Worm (Caenorhabditis elegans): ENCODE measurements around the gene F54C8.7.

- TF ChIP-seq ceh-8 (GFP tag; optimal IDR thresholded peaks at IDR 0.05) (no peak), nhr-11 (tag; optimal IDR thresholded peaks at IDR 0.05) (no peak), snpc-4 (tag; optimal IDR thresholded peaks at IDR 0.05) (no peak), ztf-4 (tag; optimal IDR thresholded peaks at IDR 0.05) (no peak), unc-130 (tag; optimal IDR thresholded peaks at IDR 0.05) (no peak), sptf-1 (tag; optimal IDR thresholded peaks at IDR 0.05) (no peak), aly-2 (tag; optimal IDR thresholded peaks at IDR 0.05) (no peak), nhr-28 (tag; optimal IDR thresholded peaks at IDR 0.05) (no peak), egl-27 (tag; optimal IDR thresholded peaks at IDR 0.05) (no peak), ceh-63 (GFP tag; optimal IDR thresholded peaks at IDR 0.05) (no peak), ztf-11 (tag; optimal IDR thresholded peaks at IDR 0.05) (no peak), fkh-8 (tag; optimal IDR thresholded peaks at IDR 0.05) (no peak), ceh-82 (tag; optimal IDR thresholded peaks at IDR 0.05) (no peak)
Measured at ce11 chrIII:9494209-9494608, 40.3 kb upstream of the F54C8.7 start.
